Worm (Caenorhabditis elegans) whole organism, L4/young adult: ENCODE data around the gene C50E3.6.

Source experiments
- W03F9.2 ChIP-seq: fragments of 150-350 bp; optimal IDR thresholded peaks from 2 replicates; lab custom pipeline; 2014; ENCODE audit warnings: missing biosample characterization, missing genetic modification characterization
- dao-5 ChIP-seq: sonication (generic microtip); optimal IDR thresholded peaks from 2 replicates; lab custom pipeline; 2016; ENCODE audit warnings: missing genotype, missing genetic modification characterization, moderate library complexity, missing compliant biosample characterization
- him-1 ChIP-seq: sonication (generic microtip); optimal IDR thresholded peaks from 2 replicates; lab custom pipeline; 2016; ENCODE audit warnings: missing genotype, missing genetic modification reagents, missing genetic modification characterization, missing compliant biosample characterization

DNA sequence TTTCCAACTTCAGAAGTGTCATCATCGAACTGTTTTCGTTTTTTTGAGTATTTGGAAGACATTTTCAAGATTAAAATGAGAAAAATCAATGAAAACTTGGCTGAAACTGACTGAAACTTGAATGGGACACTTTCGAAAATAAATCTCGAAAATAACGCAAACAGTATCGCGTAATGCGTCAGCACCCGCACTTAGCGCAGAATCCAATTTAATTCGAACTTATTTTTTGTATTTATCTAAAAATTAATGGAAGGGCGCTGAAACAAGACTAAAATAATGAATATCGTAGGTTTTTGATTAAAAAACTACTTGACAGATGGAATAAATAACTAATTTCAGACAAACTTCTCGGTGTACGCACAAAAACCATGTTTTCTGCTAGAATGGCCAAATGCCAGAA lies 14.8 kb downstream of the C50E3.6 start, which contains the start of the genes snu-66 and ints-9:
- TF ChIP-seq him-1 (tag; lab: Kevin White, UChicago) (no peak), dao-5 (tag; lab: Kevin White, UChicago) (no peak), W03F9.2 (tag; lab: Kevin White, UChicago) (no peak)
